Fruit fly (Drosophila melanogaster) whole organism, wandering third instar larva: ENCODE results near the gene CG43800.

Source experiments
- Abd-B ChIP-seq: fragments of >200 bp; optimal IDR thresholded peaks from 2 replicates; lab custom pipeline; 2017; ENCODE audit warnings: missing biosample characterization, missing genetic modification characterization
- br ChIP-seq: fragments of 200-800 bp; sonication (Bioruptor generic); optimal IDR thresholded peaks from 2 replicates; lab custom pipeline; 2016; ENCODE audit warnings: missing biosample characterization, missing genetic modification characterization
- fru ChIP-seq: fragments of 200-800 bp; sonication (Bioruptor generic); optimal IDR thresholded peaks from 3 replicates; lab custom pipeline; 2016; ENCODE audit warnings: missing biosample characterization, mild to moderate bottlenecking, missing genetic modification characterization
- lola ChIP-seq: fragments of >200 bp; optimal IDR thresholded peaks from 2 replicates; lab custom pipeline; 2017; ENCODE audit warnings: missing biosample characterization, missing genetic modification characterization
- usp ChIP-seq: fragments of >200 bp; optimal IDR thresholded peaks from 2 replicates; lab custom pipeline; 2017; ENCODE audit warnings: missing biosample characterization, missing genetic modification characterization

DNA sequence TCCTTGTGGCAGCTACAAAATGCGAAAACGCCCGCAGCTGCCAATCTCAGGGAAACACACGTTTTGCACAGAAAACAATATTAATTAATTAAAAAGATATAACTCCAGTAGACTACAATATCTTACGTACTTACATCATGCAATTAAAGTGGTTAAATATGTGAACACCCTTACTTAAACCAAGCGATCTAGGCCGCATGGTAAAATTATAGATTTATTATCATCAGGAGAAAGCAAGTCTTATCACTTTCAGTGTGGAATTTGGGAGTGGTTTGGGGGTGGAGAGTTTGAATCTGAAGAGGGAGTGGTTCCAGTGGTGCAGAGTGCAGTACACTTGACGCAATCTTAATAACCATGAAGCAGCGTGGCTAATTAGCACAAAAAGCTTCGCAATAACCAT, 49.5 kb upstream of the CG43800 start:
- TF ChIP-seq Abd-B (GFP tag; lab: Kevin White, UChicago) (no peak), br (GFP tag; lab: Kevin White, UChicago) (no peak), usp (no peak), lola (no peak), fru (GFP tag; lab: Kevin White, UChicago) (no peak)
